Fruit fly (Drosophila melanogaster) whole organism, embryonic: ENCODE data around the gene CG15572.

Source experiments
- CG4617 ChIP-seq: fragments of 200-800 bp; sonication (Bioruptor generic); optimal IDR thresholded peaks from 3 replicates; lab custom pipeline; 2016; ENCODE audit warnings: missing biosample characterization, missing genetic modification characterization, borderline replicate concordance
- CG7928 ChIP-seq: fragments of 200-800 bp; sonication (Bioruptor generic); optimal IDR thresholded peaks from 2 replicates; lab custom pipeline; 2017; ENCODE audit warnings: missing biosample characterization, mild to moderate bottlenecking, missing genetic modification characterization
- sima ChIP-seq: fragments of 200-800 bp; sonication (Bioruptor generic); optimal IDR thresholded peaks from 2 replicates; lab custom pipeline; 2016; ENCODE audit warnings: missing biosample characterization, missing genetic modification characterization

DNA sequence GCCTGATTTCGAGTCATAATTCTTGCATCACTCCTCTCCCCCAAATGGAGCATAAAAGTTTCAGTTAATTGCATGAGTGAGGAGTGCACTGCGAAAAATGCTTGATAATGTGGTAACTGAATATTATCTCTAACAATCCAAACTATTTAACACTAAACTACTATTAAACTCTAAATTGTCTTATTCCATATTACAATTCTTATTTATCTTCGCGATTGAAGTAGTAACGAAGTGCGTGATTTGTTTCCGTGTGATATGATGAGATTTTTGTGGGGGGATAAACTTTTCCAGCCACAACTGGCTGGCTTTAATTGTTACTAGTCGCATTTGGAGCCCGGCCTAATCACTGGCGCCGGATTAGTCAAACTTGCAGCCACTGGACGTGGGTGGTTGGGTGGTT lies 4.2 kb upstream of the CG15572 start:
- no peak for TF ChIP-seq sima (GFP tag; lab: Kevin White, UChicago)
- TF ChIP-seq CG4617 (GFP tag; lab: Kevin White, UChicago): no peak
- TF ChIP-seq CG7928 (GFP tag; lab: Kevin White, UChicago): no peak
